Worm (Caenorhabditis elegans): ENCODE data around the gene cbp-2.
A peak's percentile ranks its signal among the peaks of the same experiment; 100 is the strongest.

DNA sequence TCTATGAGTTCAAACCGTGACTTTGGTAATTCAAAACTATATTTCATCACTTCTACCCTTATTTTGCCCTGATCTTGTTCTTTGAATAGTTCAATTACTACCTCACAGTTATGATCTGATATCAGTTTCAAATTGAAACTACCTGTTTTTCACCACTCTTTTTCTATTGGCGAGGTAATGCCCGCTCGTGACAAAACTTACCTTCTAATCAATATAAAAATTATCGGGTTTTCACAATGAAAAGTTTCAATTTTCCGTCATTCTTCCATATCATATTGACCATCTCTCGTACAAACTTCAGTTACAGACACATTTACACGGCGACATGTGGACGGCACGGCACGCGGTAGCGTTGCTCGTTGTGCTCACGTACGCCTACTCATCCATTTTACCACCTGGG lies 9.1 kb downstream of the cbp-2 start, which contains the start of gene dec-7:
- TF ChIP-seq daf-16 (GFP tag; optimal IDR thresholded peaks at IDR 0.05), result no peak
- TF ChIP-seq daf-16 (tag; optimal IDR thresholded peaks at IDR 0.05), result peak; percentile 16
- TF ChIP-seq gei-8 (GFP tag; optimal IDR thresholded peaks at IDR 0.05), result no peak
- TF ChIP-seq T26A8.4 (GFP tag; IDR thresholded peaks at IDR 0.05), result no peak
- TF ChIP-seq ctbp-1 (GFP tag; IDR thresholded peaks at IDR 0.05), result no peak
- TF ChIP-seq nhr-11 (tag; optimal IDR thresholded peaks at IDR 0.05), result no peak
- TF ChIP-seq ztf-7 (tag; optimal IDR thresholded peaks at IDR 0.05), result no peak
- TF ChIP-seq fkh-10 (GFP tag; optimal IDR thresholded peaks at IDR 0.05), result no peak
- TF ChIP-seq aha-1 (tag), result no peak
- no peak for TF ChIP-seq lin-15B (tag; optimal IDR thresholded peaks at IDR 0.05)
- TF ChIP-seq nhr-28 (tag; optimal IDR thresholded peaks at IDR 0.05), result peak; percentile 11

Measured in whole organism, L4 larva.